Worm (Caenorhabditis elegans): Measurements from ENCODE around the gene F58A3.3.
A peak's percentile ranks its signal among the peaks of the same experiment; 100 is the strongest.

F58A3.3 gene

DNA sequence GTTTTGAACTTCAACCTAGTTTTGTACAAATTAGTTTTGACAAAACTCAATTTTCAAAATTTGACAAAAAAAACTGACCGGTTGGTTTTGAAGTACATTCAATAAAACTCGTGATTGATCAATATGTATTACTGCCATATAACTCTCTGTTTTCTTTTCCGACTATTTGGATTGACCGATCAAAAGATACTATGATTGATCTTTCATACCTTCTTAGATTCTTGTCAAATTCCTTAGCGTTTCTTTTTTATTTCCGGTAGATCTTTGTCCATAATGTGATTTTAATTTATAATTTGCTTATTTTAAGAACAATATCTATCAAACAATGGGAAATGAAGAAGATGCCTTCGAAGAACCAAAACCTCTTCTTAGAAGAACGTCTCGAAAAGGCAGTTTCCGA lies at the start of gene F58A3.3:
F58A3.3 (plus strand) TSS at position 301 of the 400 bp plus-strand sequence.
- TF ChIP-seq ZK337.2 (GFP tag; IDR thresholded peaks at IDR 0.05) (no peak), lin-29 (GFP tag; IDR thresholded peaks at IDR 0.05) (no peak), mxl-3 (GFP tag; optimal IDR thresholded peaks at IDR 0.05) (no peak), hlh-30 (tag; optimal IDR thresholded peaks at IDR 0.05; ENCODE audit: insufficient read depth) (no peak), nhr-77 (tag; optimal IDR thresholded peaks at IDR 0.05) (no peak), lin-39 (tag; optimal IDR thresholded peaks at IDR 0.05) (no peak), unc-39 (tag; optimal IDR thresholded peaks at IDR 0.05) (no peak), ceh-20 (GFP tag; IDR thresholded peaks at IDR 0.05) (no peak)

DNA sequence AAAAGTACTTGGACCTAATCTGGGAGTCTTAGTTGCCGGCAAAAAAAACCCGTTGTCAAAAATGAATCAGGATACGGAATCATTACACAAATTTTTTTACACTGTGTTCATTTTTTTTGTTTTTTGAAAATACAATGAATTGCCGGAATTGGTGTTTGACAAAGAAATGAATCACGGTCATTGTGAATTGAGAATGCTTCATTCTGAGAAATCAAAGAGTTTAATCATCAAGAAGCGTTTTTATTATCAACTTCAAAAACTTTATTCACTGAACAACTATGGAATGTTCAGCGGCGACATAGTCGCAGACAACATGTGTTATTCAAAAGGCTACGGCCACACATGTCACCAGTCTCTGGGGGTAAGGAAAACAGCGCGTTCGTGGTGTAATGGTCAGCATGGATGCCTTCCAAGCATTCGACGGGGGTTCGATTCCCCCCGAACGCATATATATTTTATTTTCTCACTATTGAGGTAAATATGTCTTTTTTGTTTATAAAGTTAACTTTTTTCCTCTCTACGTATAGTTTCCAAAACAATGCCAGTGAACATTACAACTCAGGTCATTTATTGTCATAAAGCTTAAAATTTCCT lies 48.9 kb upstream of the F58A3.3 start, which contains the start of gene nas-10:
nas-10 (minus strand) TSS at position 51 of the 594 bp plus-strand sequence.
- TF ChIP-seq F26F4.8 (GFP tag; conservative IDR thresholded peaks at IDR 0.05) (peak; percentile 82), nhr-111 (GFP tag; optimal IDR thresholded peaks at IDR 0.05) (peak; percentile 79), spr-1 (tag; optimal IDR thresholded peaks at IDR 0.05) (peak; percentile 71), Y75B8A.6 (GFP tag; IDR thresholded peaks at IDR 0.05) (no peak), unc-39 (tag; optimal IDR thresholded peaks at IDR 0.05) (no peak), nhr-77 (tag; optimal IDR thresholded peaks at IDR 0.05) (peak; percentile 53), jun-1 (tag; optimal IDR thresholded peaks at IDR 0.05) (no peak), F49E8.2 (tag; optimal IDR thresholded peaks at IDR 0.05; ENCODE audit: borderline replicate concordance) (peak; percentile 20), mxl-3 (GFP tag; optimal IDR thresholded peaks at IDR 0.05) (peak; percentile 62), lir-3 (tag; optimal IDR thresholded peaks at IDR 0.05) (peak; percentile 35), nhr-41 (GFP tag; IDR thresholded peaks at IDR 0.05) (0 out of 2 replicates have a peak, but pooled peaks have one; percentile 50), nhr-42 (GFP tag; IDR thresholded peaks at IDR 0.05) (peak; percentile 51; the same call in 1 of the 2 replicates), arid-1 (GFP tag; conservative IDR thresholded peaks at IDR 0.05) (peak; percentile 91), skn-1 (tag; optimal IDR thresholded peaks at IDR 0.05) (no peak), daf-8 (GFP tag; IDR thresholded peaks at IDR 0.05) (0 out of 2 replicates have a peak, but pooled peaks have one; percentile 18), set-16 (GFP tag; IDR thresholded peaks at IDR 0.05) (no peak), egl-27 (tag; optimal IDR thresholded peaks at IDR 0.05) (no peak), mep-1 (tag; optimal IDR thresholded peaks at IDR 0.05) (no peak), Y48G9A.11 (GFP tag; IDR thresholded peaks at IDR 0.05) (peak; percentile 69; the same call in 1 of the 2 replicates), F10B5.3 (tag; optimal IDR thresholded peaks at IDR 0.05) (peak; percentile 43), lin-29 (GFP tag; IDR thresholded peaks at IDR 0.05) (0 out of 2 replicates have a peak, but pooled peaks have one; percentile 47), mdl-1 (tag; optimal IDR thresholded peaks at IDR 0.05) (peak in 1 of 2 experiments; percentile 57), php-3 (GFP tag; IDR thresholded peaks at IDR 0.05) (peak; percentile 70), madf-5 (GFP tag; IDR thresholded peaks at IDR 0.05) (peak; percentile 34 to 87; a peak in 2 of 4 replicates), zip-2 (tag; optimal IDR thresholded peaks at IDR 0.05) (peak; percentile 40), cey-2 (tag; optimal IDR thresholded peaks at IDR 0.05; ENCODE audit: borderline replicate concordance, insufficient read depth) (no peak), ztf-7 (tag; optimal IDR thresholded peaks at IDR 0.05) (no peak), mes-2 (tag; optimal IDR thresholded peaks at IDR 0.05; ENCODE audit: poor library complexity, severe bottlenecking) (peak; percentile 79), hlh-30 (tag; optimal IDR thresholded peaks at IDR 0.05; ENCODE audit: insufficient read depth) (peak; percentile 44), hmg-1.1 (GFP tag; IDR thresholded peaks at IDR 0.05) (peak; percentile 96), zag-1 (tag; optimal IDR thresholded peaks at IDR 0.05) (no peak), attf-4 (tag; optimal IDR thresholded peaks at IDR 0.05) (no peak), nhr-48 (tag; optimal IDR thresholded peaks at IDR 0.05) (peak; percentile 70), F37D6.2 (tag; optimal IDR thresholded peaks at IDR 0.05) (peak; percentile 62), madf-9 (GFP tag; conservative IDR thresholded peaks at IDR 0.05) (peak; percentile 85), rbr-2 (tag; optimal IDR thresholded peaks at IDR 0.05) (peak; percentile 58), dmd-8 (GFP tag; IDR thresholded peaks at IDR 0.05) (peak; percentile 82), Y105C5A.15 (GFP tag; IDR thresholded peaks at IDR 0.05) (peak; percentile 74; the same call in 1 of the 2 replicates), R02D3.7 (tag; optimal IDR thresholded peaks at IDR 0.05) (no peak), tra-1 (GFP tag; IDR thresholded peaks at IDR 0.05) (peak; percentile 90), zfp-2 (tag; optimal IDR thresholded peaks at IDR 0.05) (peak; percentile 3), aly-2 (tag; optimal IDR thresholded peaks at IDR 0.05) (no peak), fos-1 (tag; optimal IDR thresholded peaks at IDR 0.05) (no peak), aha-1 (tag) (peak; percentile 94)
